Worm (Caenorhabditis elegans): ENCODE measurements around the gene C31E10.11.
A peak's percentile ranks its signal among the peaks of the same experiment; 100 is the strongest.

C31E10.11 gene

DNA sequence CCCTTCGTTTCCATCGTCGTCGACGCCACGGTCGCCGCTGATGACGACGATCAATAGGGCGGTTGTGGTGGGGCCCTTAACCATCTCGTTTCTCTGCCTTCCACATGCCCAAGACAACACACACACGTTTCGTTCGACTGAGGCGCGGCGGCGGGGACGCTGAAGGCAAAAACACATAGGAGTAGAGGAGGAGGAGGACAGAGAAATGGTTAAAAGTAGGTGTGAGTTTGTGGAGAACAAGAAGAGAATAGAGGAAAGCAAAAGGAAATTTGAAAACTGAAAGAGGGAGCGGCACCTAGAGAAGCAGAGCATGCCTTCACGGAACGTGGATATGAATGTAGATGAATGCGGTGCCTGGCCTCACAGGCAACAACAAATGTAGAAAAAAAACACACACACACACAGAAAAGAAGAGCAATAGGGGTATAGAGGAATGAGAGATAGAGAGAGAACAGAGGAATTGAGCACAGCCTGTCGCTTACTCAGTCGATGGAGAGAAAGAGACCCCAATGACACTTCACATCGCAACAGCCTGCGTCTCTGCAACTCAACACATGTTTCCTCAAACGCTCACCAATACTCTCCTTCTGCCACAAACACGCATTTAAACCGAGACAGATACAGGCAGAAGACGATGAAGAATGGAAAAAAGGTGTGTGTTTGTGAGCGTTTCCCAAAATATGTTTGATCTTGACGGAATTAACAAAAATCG, 21.2 kb downstream of the C31E10.11 start (continued):
- no peak for TF ChIP-seq xnd-1 (tag; optimal IDR thresholded peaks at IDR 0.05)
- no peak for TF ChIP-seq snpc-4 (GFP tag; optimal IDR thresholded peaks at IDR 0.05)
- peak in 3 of 4 experiments; percentile 12 to 59 (median 55) for TF ChIP-seq snpc-4 (tag; optimal IDR thresholded peaks at IDR 0.05)
- TF ChIP-seq lir-1 (GFP tag; conservative IDR thresholded peaks at IDR 0.05): no peak
- TF ChIP-seq attf-5 (GFP tag; optimal IDR thresholded peaks at IDR 0.05): peak; percentile 82
- no peak for TF ChIP-seq snpc-1.3 (tag; optimal IDR thresholded peaks at IDR 0.05; ENCODE audit: insufficient read depth)
- no peak for TF ChIP-seq unc-130 (GFP tag; optimal IDR thresholded peaks at IDR 0.05)
- TF ChIP-seq let-526 (GFP tag; IDR thresholded peaks at IDR 0.05): 0 out of 2 replicates have a peak, but pooled peaks have one; percentile 7
- no peak for TF ChIP-seq ceh-91 (GFP tag; IDR thresholded peaks at IDR 0.05)
- no peak for TF ChIP-seq F55B11.4 (tag; optimal IDR thresholded peaks at IDR 0.05; ENCODE audit: borderline replicate concordance, insufficient read depth)
- no peak for TF ChIP-seq efl-1 (GFP tag; optimal IDR thresholded peaks at IDR 0.05)
- peak; percentile 76; the same call in 1 of the 2 replicates for TF ChIP-seq hmg-1.2 (GFP tag; IDR thresholded peaks at IDR 0.05)
- TF ChIP-seq lin-35 (GFP tag; optimal IDR thresholded peaks at IDR 0.05): peak in 1 of 3 experiments; percentile 70
- no peak for TF ChIP-seq F57A8.1 (GFP tag; optimal IDR thresholded peaks at IDR 0.05)
- no peak for TF ChIP-seq F23B12.7 (tag; optimal IDR thresholded peaks at IDR 0.05; ENCODE audit: insufficient read depth)
- peak; percentile 54 for TF ChIP-seq atf-7 (tag; optimal IDR thresholded peaks at IDR 0.05)
- no peak for TF ChIP-seq ztf-6 (GFP tag; IDR thresholded peaks at IDR 0.05)
- peak; percentile 86 for TF ChIP-seq K11D2.4 (GFP tag; IDR thresholded peaks at IDR 0.05)
- TF ChIP-seq ccch-3 (GFP tag; optimal IDR thresholded peaks at IDR 0.05): no peak
- no peak for TF ChIP-seq snpc-1.1 (tag; optimal IDR thresholded peaks at IDR 0.05; ENCODE audit: insufficient read depth)
- peak; percentile 51 for TF ChIP-seq egrh-3 (GFP tag; IDR thresholded peaks at IDR 0.05)
- no peak; the same call in 1 of the 2 replicates for TF ChIP-seq ceh-100 (GFP tag; IDR thresholded peaks at IDR 0.05)
- TF ChIP-seq rcor-1 (GFP tag; IDR thresholded peaks at IDR 0.05): 0 out of 2 replicates have a peak, but pooled peaks have one; percentile 14
- peak; percentile 13 for TF ChIP-seq tlf-1 (GFP tag; optimal IDR thresholded peaks at IDR 0.05)
- peak; percentile 85 for TF ChIP-seq B0336.3 (GFP tag; IDR thresholded peaks at IDR 0.05)
- TF ChIP-seq madf-10 (tag; optimal IDR thresholded peaks at IDR 0.05): peak; percentile 86
- TF ChIP-seq lag-1 (GFP tag; IDR thresholded peaks at IDR 0.05): no peak
- peak; percentile 51 for TF ChIP-seq nhr-90 (tag; optimal IDR thresholded peaks at IDR 0.05)
- TF ChIP-seq dox-1 (GFP tag; IDR thresholded peaks at IDR 0.05): peak; percentile 85
- no peak for TF ChIP-seq ztf-22 (GFP tag; optimal IDR thresholded peaks at IDR 0.05)
- TF ChIP-seq pbrm-1 (GFP tag; IDR thresholded peaks at IDR 0.05): peak; percentile 12; the same call in 1 of the 2 replicates
- TF ChIP-seq dpff-1 (tag; optimal IDR thresholded peaks at IDR 0.05): no peak
- TF ChIP-seq Y56A3A.18 (GFP tag; IDR thresholded peaks at IDR 0.05): 0 out of 2 replicates have a peak, but pooled peaks have one; percentile 12
- no peak for TF ChIP-seq ets-4 (GFP tag; optimal IDR thresholded peaks at IDR 0.05)
- no peak for TF ChIP-seq B0035.1 (tag; optimal IDR thresholded peaks at IDR 0.05)
- no peak for TF ChIP-seq hsf-1 (GFP tag; IDR thresholded peaks at IDR 0.05)
- TF ChIP-seq aptf-2 (GFP tag; conservative IDR thresholded peaks at IDR 0.05): no peak
- 0 out of 2 replicates have a peak, but pooled peaks have one; percentile 38 for TF ChIP-seq ekl-4 (GFP tag; IDR thresholded peaks at IDR 0.05)
- no peak for TF ChIP-seq akir-1 (GFP tag; optimal IDR thresholded peaks at IDR 0.05)
- no peak for TF ChIP-seq sea-2 (GFP tag; IDR thresholded peaks at IDR 0.05)
- no peak for TF ChIP-seq Y67H2A.10 (GFP tag; conservative IDR thresholded peaks at IDR 0.05)
- TF ChIP-seq ztf-3 (GFP tag; optimal IDR thresholded peaks at IDR 0.05): no peak
- no peak for TF ChIP-seq attf-3 (GFP tag; conservative IDR thresholded peaks at IDR 0.05)
- peak; percentile 66 for TF ChIP-seq ceh-27 (GFP tag; optimal IDR thresholded peaks at IDR 0.05)
- TF ChIP-seq B0261.1 (tag; optimal IDR thresholded peaks at IDR 0.05): peak; percentile 24
- TF ChIP-seq sdz-38 (tag; optimal IDR thresholded peaks at IDR 0.05): no peak

All from whole organism, young adult.